Worm (Caenorhabditis elegans) whole organism, L2 larva: ENCODE measurements around the gene K09H11.9.

Source experiments
- C34F6.9 ChIP-seq: fragments of 150-350 bp; optimal IDR thresholded peaks from 2 replicates; lab custom pipeline; 2014; ENCODE audit warnings: missing biosample characterization, missing genetic modification characterization
- R02D3.7 ChIP-seq: fragments of 150-350 bp; optimal IDR thresholded peaks from 2 replicates; lab custom pipeline; 2014; ENCODE audit warnings: missing biosample characterization, missing genetic modification characterization
- Y55F3AM.14 ChIP-seq: fragments of 200-800 bp; sonication (Bioruptor generic); optimal IDR thresholded peaks from 2 replicates; lab custom pipeline; 2018; ENCODE audit warnings: mild to moderate bottlenecking, missing genetic modification characterization, missing compliant biosample characterization
- alr-1 ChIP-seq: fragments of 150-350 bp; optimal IDR thresholded peaks from 2 replicates; lab custom pipeline; 2014; ENCODE audit warnings: missing biosample characterization, missing genetic modification characterization
- aly-2 ChIP-seq: fragments of 150-350 bp; optimal IDR thresholded peaks from 2 replicates; lab custom pipeline; 2014; ENCODE audit warnings: missing biosample characterization, missing genetic modification characterization
- ama-1 ChIP-seq: fragments of 150-350 bp; optimal IDR thresholded peaks from 2 replicates; lab custom pipeline; 2018; ENCODE audit warnings: inconsistent platforms
- blmp-1 ChIP-seq: sonication (generic microtip); optimal IDR thresholded peaks from 2 replicates; lab custom pipeline; 2017; ENCODE audit warnings: missing genetic modification characterization, mild to moderate bottlenecking, missing compliant biosample characterization, antibody characterized with exemption, moderate library complexity; ENCODE audit not compliant: insufficient read depth
- ceh-82 ChIP-seq: fragments of 150-350 bp; optimal IDR thresholded peaks from 2 replicates; lab custom pipeline; 2014; ENCODE audit warnings: missing biosample characterization, missing genetic modification characterization
- dmd-4 ChIP-seq: sonication (generic microtip); optimal IDR thresholded peaks from 2 replicates; lab custom pipeline; 2017; ENCODE audit warnings: missing biosample characterization, missing genetic modification characterization
- egl-27 ChIP-seq: sonication (generic microtip); optimal IDR thresholded peaks from 3 replicates; lab custom pipeline; 2017; ENCODE audit warnings: missing biosample characterization, missing genetic modification reagents, missing genetic modification characterization
- elt-1 ChIP-seq: fragments of 150-350 bp; optimal IDR thresholded peaks from 2 replicates; lab custom pipeline; 2014; ENCODE audit warnings: missing biosample characterization, missing genetic modification characterization
- elt-3 ChIP-seq: sonication (generic microtip); optimal IDR thresholded peaks from 2 replicates; lab custom pipeline; 2017; ENCODE audit warnings: missing biosample characterization, missing genetic modification characterization
- fos-1 ChIP-seq: fragments of 150-350 bp; optimal IDR thresholded peaks from 2 replicates; lab custom pipeline; 2014; ENCODE audit warnings: missing biosample characterization, missing genetic modification characterization
- gmeb-1 ChIP-seq: fragments of 150-350 bp; optimal IDR thresholded peaks from 2 replicates; lab custom pipeline; 2014; ENCODE audit warnings: missing biosample characterization, missing genetic modification characterization
- lin-11 ChIP-seq: fragments of 150-350 bp; sonication (generic microtip); optimal IDR thresholded peaks from 2 replicates; lab custom pipeline; 2014; ENCODE audit warnings: missing biosample characterization, missing genetic modification characterization, inconsistent platforms, mixed read lengths
- lin-13 ChIP-seq: fragments of 150-350 bp; optimal IDR thresholded peaks from 2 replicates; lab custom pipeline; 2014; ENCODE audit warnings: missing biosample characterization, missing genetic modification reagents, missing genetic modification characterization
- lin-39 ChIP-seq: fragments of 150-350 bp; optimal IDR thresholded peaks from 2 replicates; lab custom pipeline; 2014; ENCODE audit warnings: missing biosample characterization, missing genetic modification reagents, missing genetic modification characterization
- lsy-2 ChIP-seq, 2 experiments: fragments of 150-350 bp in 1 of 2; sonication (generic microtip) in 1 of 2; optimal IDR thresholded peaks; 2 replicates each; lab custom pipeline; 2014 to 2017; ENCODE audit warnings: missing biosample characterization in 2 of 2, missing genetic modification characterization in 2 of 2
- mab-5 ChIP-seq: fragments of 150-350 bp; optimal IDR thresholded peaks from 2 replicates; lab custom pipeline; 2014; ENCODE audit warnings: missing biosample characterization, missing genetic modification characterization
- mdl-1 ChIP-seq, 2 experiments: fragments of 150-350 bp in 1 of 2; sonication (generic microtip) in 1 of 2; optimal IDR thresholded peaks; 2 replicates each; lab custom pipeline; 2017; ENCODE audit warnings: missing biosample characterization in 2 of 2, missing genetic modification characterization in 2 of 2
- nhr-10 ChIP-seq: sonication (generic microtip); optimal IDR thresholded peaks from 2 replicates; lab custom pipeline; 2017; ENCODE audit warnings: missing biosample characterization, missing genetic modification characterization
- nhr-12 ChIP-seq: fragments of 150-350 bp; optimal IDR thresholded peaks from 2 replicates; lab custom pipeline; 2014; ENCODE audit warnings: missing biosample characterization, missing genetic modification characterization
- nhr-129 ChIP-seq: fragments of 150-350 bp; optimal IDR thresholded peaks from 2 replicates; lab custom pipeline; 2014; ENCODE audit warnings: missing biosample characterization, missing genetic modification characterization
- nhr-23 ChIP-seq: fragments of 150-350 bp; optimal IDR thresholded peaks from 2 replicates; lab custom pipeline; 2014; ENCODE audit warnings: missing biosample characterization, missing genetic modification reagents, missing genetic modification characterization
- nhr-237 ChIP-seq: fragments of 150-350 bp; optimal IDR thresholded peaks from 2 replicates; lab custom pipeline; 2014; ENCODE audit warnings: missing biosample characterization, missing genetic modification characterization
- nhr-25 ChIP-seq: fragments of 150-350 bp; sonication (generic microtip); optimal IDR thresholded peaks from 3 replicates; lab custom pipeline; 2014; ENCODE audit warnings: missing biosample characterization, missing genetic modification characterization
- nhr-6 ChIP-seq: fragments of 150-350 bp; optimal IDR thresholded peaks from 2 replicates; lab custom pipeline; 2014; ENCODE audit warnings: missing biosample characterization, missing genetic modification characterization
- nhr-77 ChIP-seq: fragments of 150-350 bp; optimal IDR thresholded peaks from 2 replicates; lab custom pipeline; 2014; ENCODE audit warnings: missing biosample characterization, missing genetic modification characterization
- peb-1 ChIP-seq: fragments of 150-350 bp; optimal IDR thresholded peaks from 2 replicates; lab custom pipeline; 2014; ENCODE audit warnings: missing biosample characterization, missing genetic modification characterization
- sem-4 ChIP-seq: fragments of 150-350 bp; optimal IDR thresholded peaks from 2 replicates; lab custom pipeline; 2014; ENCODE audit warnings: missing biosample characterization, missing genetic modification reagents, missing genetic modification characterization
- skn-1 ChIP-seq: sonication (generic microtip); optimal IDR thresholded peaks from 2 replicates; lab custom pipeline; 2017; ENCODE audit warnings: missing biosample characterization, missing genetic modification characterization
- snpc-4 ChIP-seq: fragments of 150-350 bp; optimal IDR thresholded peaks from 2 replicates; lab custom pipeline; 2014; ENCODE audit warnings: missing biosample characterization, missing genetic modification characterization
- unc-55 ChIP-seq: fragments of 150-350 bp; sonication (generic microtip); optimal IDR thresholded peaks from 3 replicates; lab custom pipeline; 2014; ENCODE audit warnings: missing biosample characterization, missing genetic modification reagents, missing genetic modification characterization
- unc-62 ChIP-seq: fragments of 150-350 bp; optimal IDR thresholded peaks from 2 replicates; lab custom pipeline; 2014; ENCODE audit warnings: missing biosample characterization, missing genetic modification reagents, missing genetic modification characterization

K09H11.9 gene

DNA sequence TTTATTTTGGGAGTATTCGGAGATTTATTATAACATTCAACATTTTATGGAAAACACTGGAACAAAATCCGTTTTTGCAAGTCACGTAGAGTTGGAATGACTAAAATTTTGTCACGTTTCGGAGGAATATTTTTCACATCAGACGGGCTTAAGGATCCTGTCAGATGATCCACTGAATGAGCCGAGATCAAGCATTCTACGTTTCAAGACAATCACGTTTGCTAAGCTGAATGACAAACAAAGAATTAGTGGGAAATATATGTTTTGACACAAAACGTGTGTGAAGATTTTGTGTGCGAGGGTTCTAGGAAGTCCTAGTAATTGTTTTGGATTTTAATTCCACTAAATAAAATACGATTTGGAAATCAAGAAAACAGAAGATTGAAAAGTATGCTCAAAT is 23.0 kb upstream of the K09H11.9 start:
- TF ChIP-seq dmd-4 (tag; lab: Kevin White, UChicago) (no peak), lin-39 (tag; lab: Kevin White, UChicago) (no peak), peb-1 (tag; lab: Kevin White, UChicago) (no peak), nhr-23 (no peak), nhr-12 (tag; lab: Kevin White, UChicago) (no peak), fos-1 (tag; lab: Kevin White, UChicago) (no peak), mab-5 (tag; lab: Kevin White, UChicago) (no peak), nhr-129 (tag; lab: Kevin White, UChicago) (no peak), nhr-10 (tag; lab: Kevin White, UChicago) (no peak), skn-1 (tag; lab: Kevin White, UChicago) (no peak), sem-4 (tag; lab: Kevin White, UChicago) (no peak), lin-13 (no peak), nhr-237 (tag; lab: Kevin White, UChicago) (no peak), nhr-77 (tag; lab: Kevin White, UChicago) (no peak), lin-11 (tag; lab: Kevin White, UChicago) (no peak)
- TF ChIP-seq, all 48 proteins: peak for 0

DNA sequence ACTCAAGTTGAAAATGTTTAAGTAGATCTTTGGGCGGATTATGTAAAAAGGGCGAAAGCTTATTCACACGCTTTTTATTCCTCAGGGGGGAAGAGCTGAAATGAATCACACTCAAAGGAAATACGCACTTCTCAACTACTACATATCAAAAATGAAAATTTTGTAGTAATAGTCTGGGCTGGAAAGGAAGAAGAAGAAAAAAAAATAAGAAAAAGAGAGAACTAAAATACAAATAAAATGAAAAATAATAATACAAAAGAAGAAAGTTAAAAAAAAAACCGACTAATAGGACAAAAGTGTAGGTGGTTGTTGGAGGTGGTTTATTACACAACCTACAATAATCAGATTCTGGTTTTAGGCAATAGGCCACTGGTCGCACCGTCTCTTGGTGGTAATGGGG is 19.7 kb upstream of the K09H11.9 start, which contains the start of gene K09H11.6:
Gene K09H11.6 (minus strand): TSS at position 101 of the 400 bp plus-strand sequence.
- TF ChIP-seq nhr-25 (tag; lab: Kevin White, UChicago) (no peak), mdl-1 (tag; optimal IDR thresholded peaks at IDR 0.05; lab: Kevin White, UChicago) (no peak), gmeb-1 (tag; lab: Kevin White, UChicago) (no peak), lsy-2 (tag; optimal IDR thresholded peaks at IDR 0.05; lab: Kevin White, UChicago) (no peak), nhr-12 (tag; lab: Kevin White, UChicago) (no peak), nhr-23 (no peak), ama-1 (lab: Kevin White, UChicago) (no peak), R02D3.7 (tag; lab: Kevin White, UChicago) (no peak), nhr-6 (tag; lab: Kevin White, UChicago) (no peak), unc-55 (GFP tag; lab: Kevin White, UChicago) (no peak), elt-3 (tag; lab: Kevin White, UChicago) (no peak), aly-2 (tag; lab: Kevin White, UChicago) (no peak), blmp-1 (tag; lab: Kevin White, UChicago) (no peak)

DNA sequence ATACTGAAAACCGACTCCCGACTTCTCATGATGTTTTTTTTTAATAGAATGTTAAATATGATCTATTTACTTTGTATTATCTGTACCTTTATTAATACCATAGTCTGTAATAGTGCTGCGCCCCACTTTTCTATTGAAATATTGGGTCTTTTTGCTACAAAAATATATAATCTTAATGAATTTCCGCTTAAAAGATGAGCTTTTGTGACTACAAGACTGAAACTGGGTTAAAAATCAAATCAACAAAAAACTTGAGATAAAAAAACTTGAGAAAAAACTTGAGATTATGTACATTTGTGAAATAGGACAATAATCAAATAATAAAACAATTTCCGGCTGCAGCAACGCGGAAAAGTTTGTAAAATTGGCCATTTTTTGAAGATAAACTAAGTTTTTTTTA is 14.4 kb upstream of the K09H11.9 start, which contains the start of gene K09H11.15:
Gene K09H11.15 (minus strand): TSS at position 101 of the 400 bp plus-strand sequence.
- TF ChIP-seq blmp-1 (tag; lab: Kevin White, UChicago) (no peak), mdl-1 (tag; optimal IDR thresholded peaks at IDR 0.05; lab: Kevin White, UChicago) (no peak), ama-1 (lab: Kevin White, UChicago) (no peak)

DNA sequence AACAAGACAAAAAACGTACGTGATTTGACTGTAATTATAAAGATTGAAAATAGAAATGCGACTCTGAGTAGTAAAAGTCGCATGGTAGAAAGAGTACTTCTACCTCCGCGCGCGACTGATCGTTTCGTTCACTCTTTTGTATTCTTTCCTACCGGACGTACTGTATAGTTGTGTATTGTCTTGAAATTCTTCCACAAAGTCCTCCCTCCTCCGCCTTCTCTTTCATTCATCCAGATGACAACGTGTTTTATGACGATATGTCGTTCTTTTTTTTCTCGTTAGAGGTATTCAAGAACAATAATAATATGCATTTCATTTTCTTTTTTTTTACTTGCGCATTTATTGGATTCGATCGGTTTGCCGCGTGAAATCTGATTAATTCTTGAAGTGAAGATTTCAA is 10.1 kb upstream of the K09H11.9 start, which contains the start of gene K09H11.4:
Gene K09H11.4 (minus strand): TSS at position 101 of the 400 bp plus-strand sequence.
- TF ChIP-seq egl-27 (tag; lab: Kevin White, UChicago), result no peak
- TF ChIP-seq lin-39 (tag; lab: Kevin White, UChicago), result no peak

DNA sequence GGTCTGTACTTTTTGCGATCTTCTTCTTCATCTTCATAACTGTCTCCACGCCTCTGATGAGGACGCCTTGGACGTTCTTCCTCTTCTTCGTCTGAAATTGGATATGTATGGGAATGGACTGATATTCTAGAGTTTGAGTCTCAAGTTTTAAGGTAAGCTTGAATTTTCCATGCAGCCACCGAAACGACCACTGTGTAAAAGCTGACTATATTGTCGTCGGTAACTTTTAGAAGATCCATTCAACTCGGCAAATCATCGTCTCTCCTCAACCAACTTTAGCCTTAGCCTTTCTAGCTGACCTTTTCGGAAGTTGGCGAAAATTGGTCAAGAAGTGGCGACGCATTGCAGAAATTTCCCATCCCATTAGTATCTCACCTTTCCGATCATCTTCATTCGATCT is 8.0 kb upstream of the K09H11.9 start:
- no peak for TF ChIP-seq unc-62
- no peak for TF ChIP-seq unc-55 (GFP tag; lab: Kevin White, UChicago)
- no peak for TF ChIP-seq fos-1 (tag; lab: Kevin White, UChicago)
- no peak for TF ChIP-seq skn-1 (tag; lab: Kevin White, UChicago)
- TF ChIP-seq mdl-1 (tag; optimal IDR thresholded peaks at IDR 0.05; lab: Kevin White, UChicago), result no peak
- TF ChIP-seq nhr-77 (tag; lab: Kevin White, UChicago), result no peak
- no peak for TF ChIP-seq sem-4 (tag; lab: Kevin White, UChicago)
- no peak for TF ChIP-seq nhr-25 (tag; lab: Kevin White, UChicago)
- TF ChIP-seq snpc-4 (tag; lab: Kevin White, UChicago), result no peak
- no peak for TF ChIP-seq nhr-23
- TF ChIP-seq C34F6.9 (tag; lab: Kevin White, UChicago), result no peak
- no peak for TF ChIP-seq lin-11 (tag; lab: Kevin White, UChicago)

DNA sequence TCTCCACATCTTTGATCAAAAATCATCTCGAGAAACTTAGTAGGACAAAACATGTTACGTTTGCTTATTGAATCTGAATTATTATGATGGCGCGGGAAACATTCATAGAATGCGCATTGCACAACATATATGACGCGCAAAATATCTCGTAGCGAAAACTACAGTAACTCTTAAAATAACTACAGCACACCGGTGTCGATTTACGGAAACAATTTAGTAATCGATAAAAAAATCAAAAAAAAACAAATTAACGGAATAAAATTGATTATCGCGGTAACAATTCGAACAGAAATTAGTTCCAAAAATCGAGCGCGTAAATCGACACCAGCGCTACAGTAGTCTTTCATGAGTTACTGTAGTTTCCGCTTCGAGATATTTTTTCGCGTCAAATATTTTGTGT is 5.7 kb upstream of the K09H11.9 start:
- no peak for TF ChIP-seq alr-1
- TF ChIP-seq elt-1 (tag; lab: Kevin White, UChicago), result no peak
- no peak for TF ChIP-seq nhr-77 (tag; lab: Kevin White, UChicago)
- TF ChIP-seq blmp-1 (tag; lab: Kevin White, UChicago), result no peak
- no peak for TF ChIP-seq Y55F3AM.14 (GFP tag; lab: Kevin White, UChicago)
- no peak for TF ChIP-seq nhr-237 (tag; lab: Kevin White, UChicago)
- TF ChIP-seq ceh-82, result no peak
- TF ChIP-seq fos-1 (tag; lab: Kevin White, UChicago), result no peak
- no peak for TF ChIP-seq mdl-1 (tag; optimal IDR thresholded peaks at IDR 0.05; lab: Kevin White, UChicago)
- TF ChIP-seq, all 48 proteins: peak for 0
